Worm (Caenorhabditis elegans) whole organism, L4 larva: Measurements from ENCODE around the gene psr-1.

Experiments used
- D1046.2 ChIP-seq: fragments of 200-800 bp; sonication (Bioruptor generic); IDR thresholded peaks from 2 replicates; pipeline ENCODE4 v1.3.6; 2022; ENCODE audit warnings: missing genetic modification characterization, missing compliant biosample characterization
- F26F4.8 ChIP-seq: fragments of 200-800 bp; sonication (Bioruptor generic); conservative IDR thresholded peaks from 2 replicates; pipeline ENCODE4 v1.3.6; 2022; ENCODE audit warnings: missing genetic modification characterization, missing compliant biosample characterization
- F44E2.7 ChIP-seq: fragments of 200-800 bp; sonication (Bioruptor generic); IDR thresholded peaks from 2 replicates; pipeline ENCODE4 v2.1.2; 2022; ENCODE audit warnings: missing genetic modification characterization, missing compliant biosample characterization
- F49E8.2 ChIP-seq: sonication (generic microtip); optimal IDR thresholded peaks from 2 replicates; lab custom pipeline; 2016; ENCODE audit warnings: missing compliant biosample characterization, mild to moderate bottlenecking, missing genetic modification characterization, borderline replicate concordance
- R02D3.7 ChIP-seq: fragments of 150-350 bp; sonication (generic microtip); optimal IDR thresholded peaks from 3 replicates; lab custom pipeline; 2014; ENCODE audit warnings: missing biosample characterization, missing genetic modification characterization
- T26A8.4 ChIP-seq: fragments of 200-800 bp; sonication (Bioruptor generic); IDR thresholded peaks from 2 replicates; pipeline ENCODE4 v1.3.6; 2022; ENCODE audit warnings: missing genetic modification characterization, missing compliant biosample characterization
- Y105C5A.15 ChIP-seq: fragments of 200-800 bp; sonication (Bioruptor generic); IDR thresholded peaks from 2 replicates; pipeline ENCODE4 v1.3.6; 2022; ENCODE audit warnings: missing genetic modification characterization, missing compliant biosample characterization
- Y48G9A.11 ChIP-seq: fragments of 200-800 bp; sonication (Bioruptor generic); IDR thresholded peaks from 2 replicates; pipeline ENCODE4 v1.3.6; 2022; ENCODE audit warnings: missing genetic modification reagents, missing genetic modification characterization, missing compliant biosample characterization
- Y75B8A.6 ChIP-seq: fragments of 200-800 bp; sonication (Bioruptor generic); IDR thresholded peaks from 2 replicates; pipeline ENCODE4 v1.3.6; 2022; ENCODE audit warnings: missing genetic modification reagents, missing genetic modification characterization, missing compliant biosample characterization
- ceh-20 ChIP-seq: fragments of 200-800 bp; sonication (Bioruptor generic); IDR thresholded peaks from 2 replicates; pipeline ENCODE4 v1.3.6; 2022; ENCODE audit warnings: missing genetic modification reagents, missing genetic modification characterization, missing compliant biosample characterization
- ceh-44 ChIP-seq: fragments of 200-800 bp; sonication (Bioruptor generic); IDR thresholded peaks from 2 replicates; pipeline ENCODE4 v1.3.6; 2022; ENCODE audit warnings: missing genetic modification reagents, missing genetic modification characterization, missing compliant biosample characterization
- daf-16 ChIP-seq, 3 experiments: sonication (generic microtip); optimal IDR thresholded peaks; 2 replicates each; lab custom pipeline; 2016 to 2017; ENCODE audit warnings: missing genetic modification characterization in 3 of 3, missing genetic modification reagents in 3 of 3, mild to moderate bottlenecking in 2 of 3, missing compliant biosample characterization in 2 of 3, missing biosample characterization in 1 of 3, moderate library complexity in 1 of 3
- dmd-6 ChIP-seq: fragments of 200-800 bp; sonication (Bioruptor generic); IDR thresholded peaks from 2 replicates; pipeline ENCODE4 v1.3.6; 2022; ENCODE audit warnings: missing genetic modification reagents, missing genetic modification characterization, missing compliant biosample characterization
- dmd-8 ChIP-seq: fragments of 200-800 bp; sonication (Bioruptor generic); IDR thresholded peaks from 2 replicates; pipeline ENCODE4 v1.3.6; 2022; ENCODE audit warnings: missing genetic modification characterization, missing compliant biosample characterization
- egl-43 ChIP-seq: fragments of 200-800 bp; sonication (Bioruptor generic); IDR thresholded peaks from 2 replicates; pipeline ENCODE4 v1.3.6; 2022; ENCODE audit warnings: missing genetic modification reagents, missing genetic modification characterization, missing compliant biosample characterization
- fos-1 ChIP-seq: fragments of 150-350 bp; optimal IDR thresholded peaks from 2 replicates; lab custom pipeline; 2014; ENCODE audit warnings: missing biosample characterization, missing genetic modification characterization
- gei-8 ChIP-seq: fragments of 200-800 bp; sonication (Bioruptor generic); optimal IDR thresholded peaks from 2 replicates; lab custom pipeline; 2018; ENCODE audit warnings: mild to moderate bottlenecking, missing genetic modification characterization, missing compliant biosample characterization
- hlh-30 ChIP-seq: sonication (generic microtip); optimal IDR thresholded peaks from 2 replicates; lab custom pipeline; 2017; ENCODE audit warnings: antibody characterized with exemption, mild to moderate bottlenecking, missing genetic modification characterization, missing compliant biosample characterization; ENCODE audit not compliant: insufficient read depth
- lim-7 ChIP-seq: fragments of 200-800 bp; sonication (Bioruptor generic); IDR thresholded peaks from 2 replicates; pipeline ENCODE4 v1.3.6; 2022; ENCODE audit warnings: missing genetic modification characterization, missing compliant biosample characterization
- lin-38 ChIP-seq: fragments of 200-800 bp; sonication (Bioruptor generic); IDR thresholded peaks from 2 replicates; pipeline ENCODE4 v1.3.6; 2022; ENCODE audit warnings: missing genetic modification reagents, missing genetic modification characterization, missing compliant biosample characterization
- lin-39 ChIP-seq: fragments of 150-350 bp; optimal IDR thresholded peaks from 2 replicates; lab custom pipeline; 2014; ENCODE audit warnings: missing biosample characterization, missing genetic modification reagents, missing genetic modification characterization
- madf-5 ChIP-seq, 2 experiments: fragments of 200-800 bp; sonication (Bioruptor generic); IDR thresholded peaks; 2 replicates each; pipeline ENCODE4 v1.3.6; 2022; ENCODE audit warnings: missing compliant biosample characterization in 2 of 2, missing genetic modification characterization in 2 of 2
- mdl-1 ChIP-seq, 2 experiments: fragments of 150-350 bp in 1 of 2; sonication (generic microtip) in 1 of 2; optimal IDR thresholded peaks; 2 replicates each; lab custom pipeline; 2014 to 2017; ENCODE audit warnings: missing biosample characterization in 2 of 2, missing genetic modification characterization in 2 of 2
- mdt-29 ChIP-seq: fragments of 200-800 bp; sonication (Bioruptor generic); IDR thresholded peaks from 2 replicates; pipeline ENCODE4 v1.3.6; 2022; ENCODE audit warnings: missing genetic modification reagents, missing genetic modification characterization, missing compliant biosample characterization
- mes-2 ChIP-seq: sonication (generic microtip); optimal IDR thresholded peaks from 2 replicates; lab custom pipeline; 2016; ENCODE audit warnings: missing genotype, mild to moderate bottlenecking, missing genetic modification characterization, missing compliant biosample characterization; ENCODE audit not compliant: poor library complexity, severe bottlenecking
- mxl-2 ChIP-seq: fragments of 200-800 bp; sonication (Bioruptor generic); conservative IDR thresholded peaks from 2 replicates; pipeline ENCODE4 v1.3.6; 2022; ENCODE audit warnings: missing genetic modification reagents, missing genetic modification characterization, missing compliant biosample characterization
- nhr-102 ChIP-seq: sonication (generic microtip); optimal IDR thresholded peaks from 2 replicates; lab custom pipeline; 2016; ENCODE audit warnings: mild to moderate bottlenecking, missing genetic modification characterization, moderate library complexity, missing compliant biosample characterization
- nhr-42 ChIP-seq: fragments of 200-800 bp; sonication (Bioruptor generic); IDR thresholded peaks from 2 replicates; pipeline ENCODE4 v1.3.6; 2022; ENCODE audit warnings: missing genetic modification characterization, missing compliant biosample characterization
- set-16 ChIP-seq: fragments of 200-800 bp; sonication (Bioruptor generic); IDR thresholded peaks from 2 replicates; pipeline ENCODE4 v1.3.6; 2022; ENCODE audit warnings: missing genetic modification reagents, missing genetic modification characterization, missing compliant biosample characterization
- snpc-1.2 ChIP-seq: fragments of 200-800 bp; sonication (Bioruptor generic); IDR thresholded peaks from 2 replicates; pipeline ENCODE4 v1.3.6; 2022; ENCODE audit warnings: missing genetic modification reagents, missing genetic modification characterization, missing compliant biosample characterization
- tag-97 ChIP-seq: fragments of 200-800 bp; sonication (Bioruptor generic); IDR thresholded peaks from 2 replicates; pipeline ENCODE4 v1.3.6; 2022; ENCODE audit warnings: missing genetic modification characterization, missing compliant biosample characterization

The psr-1 gene

DNA sequence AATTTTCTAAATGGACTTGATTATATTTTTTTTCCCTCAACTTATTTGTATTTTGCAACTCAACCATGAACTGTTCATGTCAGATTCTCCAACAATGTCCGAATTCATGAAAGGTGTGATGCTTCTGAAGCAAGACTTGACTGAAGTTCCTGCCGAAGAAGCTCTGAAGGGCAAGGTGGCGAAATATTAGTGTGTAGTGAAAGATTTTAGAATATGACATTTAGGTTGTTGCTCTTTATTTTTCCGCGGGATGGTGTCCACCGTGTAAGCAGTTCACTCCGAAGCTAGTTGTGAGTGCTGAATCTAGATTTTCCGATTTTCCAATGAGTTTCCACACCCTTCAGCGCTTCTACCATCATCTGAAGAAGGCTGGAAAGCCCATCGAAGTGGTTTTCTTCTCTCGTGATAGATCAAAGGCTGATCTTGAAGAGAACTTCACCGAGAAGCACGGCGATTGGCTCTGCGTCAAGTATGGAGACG is 657 bp upstream of the psr-1 start, which contains the start of gene F29B9.5 (continued):
- TF ChIP-seq ceh-44: no peak
- TF ChIP-seq daf-16 (GFP tag; optimal IDR thresholded peaks at IDR 0.05; lab: Kevin White, UChicago): no peak
- peak; percentile 2 for TF ChIP-seq daf-16 (tag; optimal IDR thresholded peaks at IDR 0.05; lab: Kevin White, UChicago)
- TF ChIP-seq Y75B8A.6 (GFP tag; lab: Robert Waterston, UW): 0 out of 2 replicates have a peak, but pooled peaks have one; percentile 50
- 0 out of 2 replicates have a peak, but pooled peaks have one; percentile 49 for TF ChIP-seq nhr-42
- no peak for TF ChIP-seq R02D3.7 (tag; lab: Kevin White, UChicago)
- no peak for TF ChIP-seq lin-39 (tag; lab: Kevin White, UChicago)

DNA sequence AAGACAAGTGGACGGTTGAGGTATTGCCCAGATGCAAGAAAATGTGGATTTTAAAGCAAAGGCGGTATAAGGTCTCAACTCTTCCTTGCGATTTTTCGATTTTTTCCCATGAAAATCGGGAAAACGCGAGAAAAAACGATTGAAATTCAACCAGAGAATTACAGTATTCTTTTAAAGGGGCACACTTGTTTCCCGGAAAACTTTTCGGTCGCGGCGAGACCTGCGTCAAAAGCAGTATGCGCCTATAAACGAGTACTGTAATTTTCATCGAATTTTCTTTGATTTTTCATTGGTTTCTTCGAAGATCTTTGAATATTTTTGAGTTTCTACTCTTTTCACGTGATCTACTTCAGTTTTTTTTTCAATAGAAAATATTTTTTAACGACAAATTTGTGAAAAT is 646 bp downstream of the psr-1 start:
- TF ChIP-seq mxl-2: no peak
- peak; percentile 46; the same call in 1 of the 2 replicates for TF ChIP-seq lin-38
- TF ChIP-seq F49E8.2 (tag; lab: Kevin White, UChicago): peak; percentile 75
- TF ChIP-seq fos-1: no peak
- TF ChIP-seq snpc-1.2: peak; percentile 80
- TF ChIP-seq Y105C5A.15 (GFP tag; lab: Robert Waterston, UW): no peak
- peak; percentile 41 for TF ChIP-seq mes-2

DNA sequence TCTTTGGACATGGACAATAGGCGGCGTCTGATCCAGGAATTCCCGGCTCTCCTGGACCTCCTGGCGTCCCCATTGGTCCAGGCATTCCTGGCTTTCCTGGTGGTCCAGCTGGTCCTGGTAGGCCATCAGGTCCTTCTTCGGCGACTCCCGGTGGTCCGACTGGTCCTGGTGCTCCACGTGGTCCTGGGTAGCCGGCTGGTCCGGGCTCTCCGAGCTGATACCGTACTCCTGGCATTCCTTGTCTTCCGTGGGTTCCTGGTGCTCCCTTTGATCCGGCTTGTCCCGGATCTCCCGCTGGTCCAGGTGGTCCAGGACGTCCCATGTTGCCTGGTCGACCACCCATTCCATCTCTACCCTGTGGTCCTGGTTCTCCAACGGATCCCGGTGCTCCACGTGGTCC is 2.9 kb downstream of the psr-1 start:
- peak; percentile 98 for TF ChIP-seq set-16 (GFP tag; lab: Robert Waterston, UW)
- TF ChIP-seq F44E2.7: 0 out of 2 replicates have a peak, but pooled peaks have one; percentile 16
- TF ChIP-seq hlh-30 (tag; lab: Kevin White, UChicago): no peak
- TF ChIP-seq nhr-102 (tag; lab: Kevin White, UChicago): no peak
- TF ChIP-seq lim-7 (GFP tag; lab: Robert Waterston, UW): 0 out of 2 replicates have a peak, but pooled peaks have one; percentile 38
- 0 out of 2 replicates have a peak, but pooled peaks have one; percentile 45 for TF ChIP-seq F26F4.8
- TF ChIP-seq lin-39 (tag; lab: Kevin White, UChicago): no peak
- 0 out of 4 replicates have a peak, but pooled peaks of 1 of the 2 experiments have one; percentile 66 for TF ChIP-seq madf-5 (GFP tag; IDR thresholded peaks at IDR 0.05; lab: Robert Waterston, UW)
- TF ChIP-seq tag-97: no peak

DNA sequence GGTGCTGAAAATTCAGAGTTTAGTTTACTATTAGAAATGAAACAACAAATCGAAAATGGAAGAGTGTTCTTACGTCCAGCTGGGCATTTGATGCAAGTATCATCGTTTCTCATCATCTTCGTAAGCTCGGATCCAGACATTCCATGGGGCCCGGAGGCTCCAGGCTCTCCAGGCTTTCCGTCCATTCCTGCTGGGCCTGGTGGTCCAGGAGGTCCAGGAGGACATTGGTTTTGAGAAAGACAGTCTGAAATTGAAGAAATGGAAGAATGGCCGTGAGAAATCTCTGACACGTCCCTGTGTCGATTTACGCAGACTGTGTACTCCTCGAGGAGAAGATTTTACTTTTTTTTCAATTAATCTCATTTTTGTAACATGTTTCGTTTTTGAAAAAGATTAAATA is 3.3 kb downstream of the psr-1 start:
- TF ChIP-seq dmd-6 (GFP tag; lab: Robert Waterston, UW) (no peak), T26A8.4 (GFP tag; lab: Robert Waterston, UW) (peak; percentile 53; the same call in 1 of the 2 replicates), D1046.2 (GFP tag; lab: Robert Waterston, UW) (no peak)

DNA sequence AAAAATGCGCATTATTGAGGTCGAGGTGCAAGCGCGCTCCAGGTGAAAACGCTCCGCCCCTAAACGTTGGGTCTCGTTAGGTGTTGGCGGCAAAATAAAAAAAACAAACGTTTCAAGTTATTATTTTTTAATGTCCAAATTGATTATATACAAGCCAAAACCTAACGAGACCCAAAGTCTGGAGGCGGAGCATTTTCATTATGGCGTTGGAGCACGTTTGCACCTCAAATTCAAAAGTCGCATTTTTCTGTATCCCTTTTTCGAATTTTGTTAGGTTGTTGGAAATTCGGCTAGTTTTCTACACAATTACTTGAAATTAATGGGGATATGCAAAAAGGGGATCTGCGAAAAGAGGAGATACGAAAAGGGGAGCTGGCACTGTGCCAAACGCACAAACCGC is 4.8 kb downstream of the psr-1 start, which contains the start of gene col-111:
col-111 (minus strand) TSS at position 101 of the 400 bp plus-strand sequence.
- TF ChIP-seq set-16 (GFP tag; lab: Robert Waterston, UW) (no peak), gei-8 (GFP tag; lab: Kevin White, UChicago) (no peak), mdt-29 (GFP tag; lab: Robert Waterston, UW) (no peak), snpc-1.2 (no peak), F26F4.8 (no peak), ceh-20 (GFP tag; lab: Robert Waterston, UW) (no peak), dmd-8 (no peak), mdl-1 (tag; optimal IDR thresholded peaks at IDR 0.05; lab: Kevin White, UChicago) (no peak), fos-1 (no peak)

DNA sequence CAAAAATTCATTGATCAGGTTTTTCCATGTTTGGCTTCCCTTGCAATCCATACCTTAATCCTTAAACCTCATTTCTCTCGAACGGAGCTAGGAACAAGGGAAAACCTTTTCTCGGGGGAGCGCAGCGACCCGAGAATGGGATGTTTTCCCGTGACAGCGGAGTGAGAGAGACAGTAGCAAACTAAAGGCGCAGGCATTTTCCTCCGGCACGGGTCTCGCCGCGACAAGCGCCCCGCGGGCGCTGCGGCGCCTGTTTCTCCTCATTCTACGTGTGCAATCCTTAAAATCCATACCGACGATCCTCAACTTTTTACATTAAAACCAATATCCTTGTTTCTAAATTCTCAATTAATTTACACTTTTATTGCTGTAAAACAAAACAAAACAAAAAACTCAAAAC is 5.6 kb downstream of the psr-1 start:
- TF ChIP-seq egl-43 (GFP tag; lab: Robert Waterston, UW) (peak; percentile 49; the same call in 1 of the 2 replicates), snpc-1.2 (peak; percentile 26; the same call in 1 of the 2 replicates), set-16 (GFP tag; lab: Robert Waterston, UW) (peak; percentile 81), Y48G9A.11 (GFP tag; lab: Robert Waterston, UW) (0 out of 2 replicates have a peak, but pooled peaks have one; percentile 22), lin-38 (peak; percentile 30; the same call in 1 of the 2 replicates)
